Worm (Caenorhabditis elegans): Measurements from ENCODE around the gene C46A5.1.

DNA sequence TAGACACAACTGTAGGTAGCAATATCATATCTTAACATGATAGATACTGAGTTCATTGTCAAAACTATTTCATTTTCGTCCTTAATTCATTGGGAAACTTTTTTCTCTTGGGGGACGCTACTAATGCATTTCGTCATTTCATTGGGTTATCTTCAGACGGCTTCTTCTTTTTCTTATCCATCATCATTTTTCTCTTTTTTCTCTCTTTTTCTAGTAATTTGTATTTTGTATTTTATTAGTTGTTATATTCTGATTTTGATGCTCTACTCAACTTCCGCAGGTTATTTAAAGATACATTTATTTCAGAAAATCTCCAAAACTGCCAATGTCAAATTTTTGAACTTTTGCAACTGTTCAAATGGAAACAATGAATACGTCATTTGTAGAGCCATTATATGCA, 20.2 kb upstream of the C46A5.1 start, which contains the start of gene npr-35:
- TF ChIP-seq F33H1.4 (GFP tag; IDR thresholded peaks at IDR 0.05): no peak
- no peak for TF ChIP-seq ets-4 (GFP tag; optimal IDR thresholded peaks at IDR 0.05)
- no peak for TF ChIP-seq nhr-27 (tag; optimal IDR thresholded peaks at IDR 0.05)
- no peak for TF ChIP-seq T26A5.8 (tag; optimal IDR thresholded peaks at IDR 0.05)
- TF ChIP-seq chd-7 (tag; optimal IDR thresholded peaks at IDR 0.05): no peak
- no peak for TF ChIP-seq ama-1 (optimal IDR thresholded peaks at IDR 0.05)
- no peak for TF ChIP-seq ama-1 (GFP tag; optimal IDR thresholded peaks at IDR 0.05)
- no peak for TF ChIP-seq hsf-1 (GFP tag; IDR thresholded peaks at IDR 0.05)
- TF ChIP-seq ceh-79 (tag; optimal IDR thresholded peaks at IDR 0.05): no peak
- no peak for TF ChIP-seq nhr-90 (tag; optimal IDR thresholded peaks at IDR 0.05)

Measured in whole organism, young adult.